Fruit fly (Drosophila melanogaster) S2 (cell line): ENCODE data around the gene Sptz.

ENCODE experiments used
- CG8478 ChIP-seq: fragments of >200 bp; optimal IDR thresholded peaks from 2 replicates; lab custom pipeline; 2018
- CTCF ChIP-seq, 2 experiments: fragments of >200 bp; optimal IDR thresholded peaks; 2 replicates each; lab custom pipeline; 2018

Sptz gene

DNA sequence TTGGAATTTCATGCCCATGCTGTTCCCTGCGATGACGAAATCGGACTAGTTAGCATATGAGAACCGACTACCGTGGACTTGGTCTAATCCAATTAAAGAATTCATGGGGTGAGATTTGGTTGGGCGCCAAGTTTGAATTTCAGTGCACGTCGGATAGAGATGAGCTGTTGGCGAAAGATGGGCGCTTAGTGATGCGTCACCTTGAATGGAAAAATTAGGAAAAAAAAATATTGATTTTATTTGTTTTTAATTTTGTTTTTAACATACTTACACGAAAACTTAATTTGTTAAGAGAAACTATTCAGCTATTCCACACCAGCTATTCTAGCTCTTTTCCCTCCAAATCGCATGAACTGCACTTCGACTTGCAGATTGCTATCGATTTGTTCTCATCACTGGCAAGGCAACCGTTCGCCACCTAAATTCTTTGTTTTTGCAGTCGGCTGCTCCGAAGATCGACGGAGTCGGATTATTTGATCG, at the start of gene Sptz, which contains the start of gene ninaG:
Sptz (plus strand) TSS at position 450 of the 480 bp plus-strand sequence.
ninaG (minus strand) TSS at position 51 of the 480 bp plus-strand sequence.
- TF ChIP-seq CG8478 (lab: Kevin White, UChicago) (no peak), CTCF (optimal IDR thresholded peaks at IDR 0.05; lab: Kevin White, UChicago) (no peak)

DNA sequence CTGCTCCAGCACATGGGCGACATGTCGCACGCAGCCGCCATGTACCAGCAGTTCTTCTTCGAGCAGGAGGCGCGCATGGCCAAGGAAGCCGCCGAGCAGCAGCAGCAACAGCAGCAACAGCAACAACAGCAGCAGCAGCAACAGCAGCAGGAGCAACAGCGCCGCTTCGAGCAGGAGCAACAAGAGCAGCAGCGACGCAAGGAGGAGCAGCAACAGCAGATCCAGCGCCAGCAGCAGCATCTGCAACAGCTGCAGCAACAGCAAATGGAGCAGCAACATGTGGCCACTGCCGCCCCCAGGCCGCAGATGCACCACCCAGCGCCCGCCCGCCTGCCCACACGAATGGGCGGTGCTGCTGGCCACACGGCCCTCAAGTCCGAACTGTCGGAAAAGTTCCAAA, 46.8 kb upstream of the Sptz start:
- TF ChIP-seq CG8478 (lab: Kevin White, UChicago) (no peak), CTCF (optimal IDR thresholded peaks at IDR 0.05; lab: Kevin White, UChicago) (no peak)

DNA sequence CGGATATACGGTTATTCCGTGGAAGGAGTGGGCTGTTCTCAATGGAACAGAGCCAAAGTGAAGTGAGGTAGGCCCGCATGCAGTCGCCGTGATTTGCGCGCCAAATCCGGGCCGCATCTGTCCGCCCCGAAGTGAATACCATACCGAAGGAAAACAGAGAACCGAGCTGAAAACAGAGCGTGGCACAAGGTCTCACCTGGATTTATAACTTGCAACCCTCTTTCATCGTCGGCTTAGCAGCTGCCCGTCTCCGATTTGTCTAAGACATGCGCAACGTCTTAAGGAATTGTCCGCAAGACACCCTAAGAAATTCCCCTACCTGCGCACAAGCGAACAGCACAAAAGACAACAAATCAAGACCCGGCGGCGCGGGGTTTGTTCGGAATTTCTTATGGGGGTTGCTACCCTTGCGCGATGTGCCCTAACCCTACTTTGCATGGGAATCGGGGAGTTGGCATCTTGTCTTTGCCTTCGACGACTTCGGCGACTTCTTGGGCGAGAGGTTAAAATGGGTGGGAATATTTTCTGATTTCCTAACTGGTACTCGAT, 43.3 kb upstream of the Sptz start:
- TF ChIP-seq CG8478 (lab: Kevin White, UChicago) (no peak), CTCF (optimal IDR thresholded peaks at IDR 0.05; lab: Kevin White, UChicago) (no peak)

DNA sequence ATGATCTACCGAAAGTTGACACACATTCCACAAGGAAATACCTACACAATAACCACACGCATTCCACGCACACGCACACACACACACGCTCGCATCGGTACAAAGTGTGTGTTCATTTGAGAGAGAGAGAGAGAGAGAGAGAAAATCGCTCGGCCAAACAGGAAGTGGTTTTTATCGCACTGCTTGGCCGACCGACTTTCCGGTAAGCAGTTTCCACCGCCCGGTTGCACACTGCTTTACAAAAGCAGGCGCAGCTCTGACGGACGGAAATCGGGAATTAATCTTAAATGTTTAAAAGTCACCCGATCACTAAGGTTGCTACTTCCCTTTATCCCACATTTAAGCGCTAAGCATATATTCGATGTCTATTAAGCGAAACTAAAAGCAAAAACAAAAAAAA, 29.1 kb upstream of the Sptz start:
- TF ChIP-seq CTCF (optimal IDR thresholded peaks at IDR 0.05; lab: Kevin White, UChicago): peak; percentile 52 to 54
- TF ChIP-seq CG8478 (lab: Kevin White, UChicago): no peak

DNA sequence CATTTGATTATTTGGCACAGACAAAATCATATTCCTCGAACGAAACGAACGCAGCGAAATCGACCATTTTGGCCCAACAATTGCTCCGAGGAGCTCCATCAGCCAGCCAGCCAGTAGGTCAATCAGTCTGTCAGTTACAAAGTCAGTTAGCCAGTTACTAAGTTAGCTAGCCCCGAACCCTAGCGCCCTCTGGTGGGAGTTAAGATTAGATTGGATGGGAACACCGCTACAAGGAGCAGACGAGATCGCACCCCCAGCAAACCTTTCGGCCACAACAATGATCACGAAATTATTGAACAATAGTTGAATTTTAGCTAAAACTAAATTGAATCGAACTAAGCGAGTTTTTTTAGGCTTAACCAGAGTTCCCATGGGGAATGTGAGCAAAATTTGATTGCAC, 28.0 kb upstream of the Sptz start:
- TF ChIP-seq CTCF (optimal IDR thresholded peaks at IDR 0.05; lab: Kevin White, UChicago) (peak; percentile 83 to 86), CG8478 (lab: Kevin White, UChicago) (no peak)

DNA sequence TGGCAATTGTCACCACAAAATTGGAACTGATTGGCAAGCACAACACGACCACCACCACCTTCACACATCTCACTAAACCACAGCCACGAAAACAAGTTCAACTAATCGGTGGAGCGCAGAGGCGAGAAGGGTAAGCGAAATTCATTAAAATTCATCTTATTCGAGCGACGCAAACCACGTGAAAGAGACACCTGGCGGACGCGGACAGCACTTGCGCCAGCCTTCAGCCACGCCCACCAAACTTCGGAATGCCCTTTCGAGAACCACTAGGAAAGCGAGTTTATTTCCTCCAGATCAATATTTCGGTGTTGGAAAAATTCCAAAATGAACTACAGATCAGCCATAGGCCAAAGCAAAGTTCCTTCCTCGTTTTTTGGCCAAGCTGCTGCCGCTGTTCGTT, 26.4 kb upstream of the Sptz start:
- TF ChIP-seq CTCF (optimal IDR thresholded peaks at IDR 0.05; lab: Kevin White, UChicago): peak; percentile 65 to 74
- no peak for TF ChIP-seq CG8478 (lab: Kevin White, UChicago)

DNA sequence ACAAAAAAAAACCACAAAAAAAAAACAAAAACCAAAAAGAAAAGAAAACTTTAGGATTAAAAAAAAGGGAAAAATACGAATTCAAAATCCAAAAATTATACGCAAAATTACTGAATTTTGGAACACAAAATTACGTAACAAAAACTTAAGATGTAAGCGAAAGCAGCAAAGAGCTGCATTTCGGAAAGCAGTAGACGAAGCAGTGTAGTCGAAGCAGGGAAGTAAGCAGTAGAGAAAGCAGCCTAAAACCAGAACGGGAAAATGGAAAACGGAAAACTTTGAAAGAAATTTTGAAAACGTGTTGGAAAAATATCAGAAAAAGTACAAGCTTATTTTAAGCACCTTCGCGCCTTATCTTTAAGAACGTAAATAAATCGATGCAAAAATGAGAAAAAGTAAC, 19.0 kb upstream of the Sptz start:
- TF ChIP-seq CG8478 (lab: Kevin White, UChicago) (no peak), CTCF (optimal IDR thresholded peaks at IDR 0.05; lab: Kevin White, UChicago) (peak in 1 of 2 experiments; percentile 26)

DNA sequence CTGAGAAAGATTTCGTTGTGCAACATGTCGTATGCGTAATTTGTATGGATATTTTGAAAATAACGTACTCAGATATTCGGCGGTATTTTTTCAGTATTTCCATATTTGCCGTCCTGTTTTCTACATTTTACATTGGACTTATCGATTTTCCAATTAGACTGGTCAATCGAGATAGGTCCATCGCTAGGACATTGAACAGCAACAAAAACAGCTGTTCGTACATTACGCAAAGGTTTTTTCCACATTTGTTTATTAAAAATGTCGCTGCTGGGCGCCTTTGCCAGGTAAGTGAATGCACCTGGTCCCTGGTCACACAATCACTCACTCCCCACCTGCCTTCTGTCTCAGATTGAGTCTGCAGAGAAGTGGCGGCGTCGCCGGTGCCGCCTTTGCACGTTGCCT, 14.2 kb upstream of the Sptz start, which contains the start of gene mRpL40:
mRpL40 (plus strand) TSS at position 186 of the 402 bp plus-strand sequence.
- TF ChIP-seq CG8478 (lab: Kevin White, UChicago): no peak
- peak in 1 of 2 experiments; percentile 50 for TF ChIP-seq CTCF (optimal IDR thresholded peaks at IDR 0.05; lab: Kevin White, UChicago)

DNA sequence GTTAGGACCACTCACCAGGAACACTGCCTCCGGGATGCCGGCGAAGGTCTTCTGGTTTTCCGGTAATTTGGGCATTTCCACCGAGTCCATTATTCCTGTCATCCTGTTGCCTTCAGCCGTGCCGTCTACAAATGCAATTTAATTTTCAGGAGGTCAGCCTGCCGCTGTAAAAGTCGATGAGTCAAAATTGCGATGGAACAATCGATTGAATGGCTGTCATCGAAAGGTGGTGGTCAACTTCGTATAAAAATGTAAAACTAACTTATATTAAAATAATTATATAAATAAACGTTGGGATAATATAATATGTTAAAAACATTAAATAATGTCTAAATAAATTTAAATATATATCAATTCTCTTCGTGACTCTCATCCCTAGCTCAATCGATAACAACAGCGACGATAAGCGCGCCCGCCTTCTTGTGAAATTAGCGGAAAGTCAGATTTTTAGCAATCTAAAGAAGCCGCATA, 12.2 kb upstream of the Sptz start, which contains the start of the genes mgr and Irbp:
mgr (minus strand) TSS at position 209 of the 471 bp plus-strand sequence.
Irbp (plus strand) TSS at position 381 of the 471 bp plus-strand sequence.
- TF ChIP-seq CG8478 (lab: Kevin White, UChicago): no peak
- TF ChIP-seq CTCF (optimal IDR thresholded peaks at IDR 0.05; lab: Kevin White, UChicago): no peak

DNA sequence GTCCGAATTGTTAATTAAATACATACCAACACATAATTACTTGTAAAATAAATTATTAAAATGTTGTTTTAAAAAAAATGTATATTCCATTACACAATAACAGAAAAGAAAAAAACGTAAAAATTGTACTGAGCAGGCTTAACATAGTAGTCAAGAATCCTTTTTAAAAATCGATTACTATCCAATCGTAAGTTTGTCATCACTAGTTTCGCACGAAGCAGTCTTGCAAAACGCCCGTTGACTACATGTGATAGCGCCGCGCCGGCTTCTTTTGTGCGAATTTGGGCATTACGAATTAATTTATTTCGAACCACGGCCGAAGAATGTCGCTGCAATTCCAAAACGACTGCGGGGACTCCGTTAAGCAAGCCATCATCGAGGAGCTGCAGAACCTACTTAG, 9.5 kb upstream of the Sptz start, which contains the start of gene Ipo9:
Ipo9 (plus strand) TSS at position 152 of the 400 bp plus-strand sequence.
- TF ChIP-seq CTCF (optimal IDR thresholded peaks at IDR 0.05; lab: Kevin White, UChicago) (no peak), CG8478 (lab: Kevin White, UChicago) (no peak)

DNA sequence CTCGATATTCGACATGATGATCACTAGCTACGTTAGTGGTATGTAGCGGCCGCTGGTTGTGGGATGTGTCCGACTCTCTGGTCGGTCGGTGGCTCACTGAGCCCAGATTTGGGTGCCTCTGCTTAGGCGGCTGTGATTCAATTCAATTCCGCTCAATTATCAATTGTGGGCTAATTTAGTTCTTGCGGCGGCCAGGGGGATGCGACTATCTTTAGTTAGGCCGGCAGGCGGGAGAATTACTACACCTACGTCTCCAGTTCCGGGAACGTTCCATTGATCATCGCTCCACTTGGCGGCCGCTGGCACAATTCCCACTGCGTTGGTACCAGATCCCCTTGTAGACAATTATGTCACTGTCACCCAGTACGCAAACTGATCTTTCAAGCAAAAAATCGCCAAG, 3.3 kb upstream of the Sptz start, which contains the start of the genes bumpel and CG45676:
bumpel (minus strand) TSS at position 101 of the 400 bp plus-strand sequence.
CG45676 (plus strand) TSS at position 318 of the 400 bp plus-strand sequence.
- TF ChIP-seq CG8478 (lab: Kevin White, UChicago) (no peak), CTCF (optimal IDR thresholded peaks at IDR 0.05; lab: Kevin White, UChicago) (no peak)

DNA sequence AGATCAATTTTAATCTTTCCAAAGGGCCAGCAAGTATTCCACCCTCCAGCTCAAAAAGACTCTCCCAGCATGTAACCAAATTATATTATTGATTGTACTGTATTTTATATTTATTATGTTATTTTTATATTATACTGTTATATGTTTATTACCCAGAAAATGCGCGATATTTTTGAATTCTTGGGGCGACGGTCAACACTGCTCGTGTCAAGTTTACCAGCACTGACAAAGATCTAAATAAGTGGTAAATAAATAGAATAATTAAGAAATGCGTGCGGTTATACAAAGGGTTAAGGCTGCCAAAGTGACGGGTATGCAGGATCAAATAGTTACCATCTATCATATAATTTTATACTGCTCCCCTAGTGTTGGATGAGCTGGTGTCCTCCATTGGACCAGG, 7.9 kb downstream of the Sptz start, which contains the start of gene Dtd:
Dtd (plus strand) TSS at position 248 of the 400 bp plus-strand sequence.
- TF ChIP-seq CG8478 (lab: Kevin White, UChicago) (no peak), CTCF (optimal IDR thresholded peaks at IDR 0.05; lab: Kevin White, UChicago) (no peak)

DNA sequence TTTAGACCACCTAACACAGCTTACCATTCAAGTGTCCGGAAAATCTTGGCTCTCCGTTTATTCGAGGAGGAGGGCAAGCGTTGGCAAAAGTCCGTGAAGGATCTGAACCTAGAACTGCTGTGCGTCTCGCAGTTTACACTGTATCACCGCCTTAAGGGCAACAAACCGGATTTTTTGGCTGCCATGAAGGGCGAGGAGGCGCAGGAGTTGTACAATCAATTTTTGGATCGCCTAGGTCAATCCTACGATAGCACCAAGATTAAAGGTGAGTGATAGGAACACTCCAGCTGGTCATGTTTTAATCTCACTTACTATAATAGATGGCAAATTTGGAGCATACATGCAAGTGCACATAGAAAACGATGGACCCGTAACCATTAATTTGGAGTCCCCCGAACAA, 8.4 kb downstream of the Sptz start:
- no peak for TF ChIP-seq CTCF (optimal IDR thresholded peaks at IDR 0.05; lab: Kevin White, UChicago)
- TF ChIP-seq CG8478 (lab: Kevin White, UChicago): no peak

DNA sequence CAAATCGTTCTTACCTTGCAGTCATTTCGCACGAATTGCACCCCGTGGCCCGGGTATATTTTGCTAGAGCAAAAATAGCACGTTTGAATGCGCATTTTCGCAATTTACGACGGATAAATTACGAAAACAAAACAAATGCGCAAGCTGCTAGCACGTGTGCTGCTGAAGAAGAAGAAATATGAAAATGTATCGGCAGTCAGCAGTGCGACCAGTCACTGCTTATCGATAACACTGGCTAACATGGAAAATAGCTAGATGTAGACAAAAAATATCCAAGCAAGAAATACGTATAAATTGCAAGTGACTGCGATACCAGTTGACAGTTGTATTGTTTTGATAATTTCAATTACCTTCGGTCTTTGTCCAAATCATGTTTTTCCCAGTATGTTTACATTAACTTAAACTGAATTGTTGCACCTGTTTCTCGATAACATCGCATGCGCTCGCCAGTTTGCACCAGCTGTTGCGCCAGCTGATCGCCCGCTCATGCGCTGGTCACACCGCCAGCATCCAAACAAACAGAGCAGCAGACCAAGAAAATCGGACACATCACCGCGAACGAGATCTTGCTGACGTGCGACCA, 9.6 kb downstream of the Sptz start, which contains the start of the genes RpL24-like and CG5276:
RpL24-like (minus strand) TSS at position 188 of the 583 bp plus-strand sequence.
CG5276 (plus strand) TSS at position 344 of the 583 bp plus-strand sequence.
- TF ChIP-seq CG8478 (lab: Kevin White, UChicago) (no peak), CTCF (optimal IDR thresholded peaks at IDR 0.05; lab: Kevin White, UChicago) (peak in 1 of 2 experiments; percentile 49)
